Fruit fly (Drosophila melanogaster) whole organism, embryonic: ENCODE results near the gene CG32537.

Source experiments
- B-H2 ChIP-seq: fragments of 200-800 bp; sonication (Bioruptor generic); optimal IDR thresholded peaks from 2 replicates; lab custom pipeline; 2018; ENCODE audit warnings: missing biosample characterization, mild to moderate bottlenecking, missing genetic modification characterization
- BEAF-32 ChIP-seq: fragments of 200-800 bp; sonication (Bioruptor generic); optimal IDR thresholded peaks from 3 replicates; lab custom pipeline; 2017; ENCODE audit warnings: missing biosample characterization, missing genetic modification characterization, mild to moderate bottlenecking, moderate library complexity, missing genetic modification reagents
- Bgb ChIP-seq: fragments of 200-800 bp; sonication (Bioruptor generic); IDR thresholded peaks from 2 replicates; pipeline ENCODE4 v1.3.6; 2022; ENCODE audit warnings: missing biosample characterization, missing genetic modification characterization; ENCODE audit not compliant: partially characterized antibody
- CG10147 ChIP-seq: fragments of 200-800 bp; sonication (Bioruptor generic); optimal IDR thresholded peaks from 2 replicates; lab custom pipeline; 2019; ENCODE audit warnings: missing biosample characterization, mild to moderate bottlenecking, missing genetic modification characterization, moderate library complexity
- CG10321 ChIP-seq: fragments of 200-800 bp; sonication (Bioruptor generic); IDR thresholded peaks from 2 replicates; pipeline ENCODE4 v1.3.6; 2022; ENCODE audit warnings: missing biosample characterization, missing genetic modification characterization
- CG10543 ChIP-seq: fragments of 200-800 bp; sonication (Bioruptor generic); optimal IDR thresholded peaks from 3 replicates; lab custom pipeline; 2017; ENCODE audit warnings: missing biosample characterization, mild to moderate bottlenecking, missing genetic modification characterization, moderate library complexity
- CG10979 ChIP-seq: fragments of 200-800 bp; sonication (Bioruptor generic); optimal IDR thresholded peaks from 2 replicates; lab custom pipeline; 2018; ENCODE audit warnings: missing biosample characterization, mild to moderate bottlenecking, missing genetic modification characterization, moderate library complexity
- CG12219 ChIP-seq: fragments of 200-800 bp; sonication (Bioruptor generic); optimal IDR thresholded peaks from 3 replicates; lab custom pipeline; 2018; ENCODE audit warnings: missing biosample characterization, mild to moderate bottlenecking, missing genetic modification characterization
- CG13894 ChIP-seq: fragments of 200-800 bp; sonication (Bioruptor generic); optimal IDR thresholded peaks from 3 replicates; lab custom pipeline; 2018; ENCODE audit warnings: missing biosample characterization, mild to moderate bottlenecking, missing genetic modification characterization, moderate library complexity
- CG14710 ChIP-seq: fragments of 200-800 bp; sonication (Bioruptor generic); optimal IDR thresholded peaks from 3 replicates; lab custom pipeline; 2019; ENCODE audit warnings: missing biosample characterization, mild to moderate bottlenecking, missing genetic modification characterization, moderate library complexity
- CG2116 ChIP-seq: fragments of 200-800 bp; sonication (Bioruptor generic); optimal IDR thresholded peaks from 3 replicates; lab custom pipeline; 2018; ENCODE audit warnings: missing biosample characterization, mild to moderate bottlenecking, missing genetic modification characterization
- CG2712 ChIP-seq: fragments of 200-800 bp; optimal IDR thresholded peaks from 3 replicates; lab custom pipeline; 2019; ENCODE audit warnings: missing biosample characterization, mild to moderate bottlenecking, missing genetic modification characterization, moderate library complexity
- CG30403 ChIP-seq: fragments of 200-800 bp; sonication (Bioruptor generic); optimal IDR thresholded peaks from 3 replicates; lab custom pipeline; 2016; ENCODE audit warnings: missing biosample characterization, missing genetic modification characterization
- CG4282 ChIP-seq: fragments of 200-800 bp; sonication (Bioruptor generic); optimal IDR thresholded peaks from 2 replicates; lab custom pipeline; 2016; ENCODE audit warnings: missing biosample characterization, missing genetic modification characterization
- CG4617 ChIP-seq: fragments of 200-800 bp; sonication (Bioruptor generic); optimal IDR thresholded peaks from 3 replicates; lab custom pipeline; 2016; ENCODE audit warnings: missing biosample characterization, missing genetic modification characterization, borderline replicate concordance
- CG6683 ChIP-seq: fragments of 200-800 bp; sonication (Bioruptor generic); optimal IDR thresholded peaks from 2 replicates; lab custom pipeline; 2017; ENCODE audit warnings: missing biosample characterization, mild to moderate bottlenecking, missing genetic modification characterization, missing genetic modification reagents
- CG7928 ChIP-seq: fragments of 200-800 bp; sonication (Bioruptor generic); optimal IDR thresholded peaks from 2 replicates; lab custom pipeline; 2017; ENCODE audit warnings: missing biosample characterization, mild to moderate bottlenecking, missing genetic modification characterization
- CG8089 ChIP-seq: fragments of 200-800 bp; sonication (Bioruptor generic); optimal IDR thresholded peaks from 3 replicates; lab custom pipeline; 2016; ENCODE audit warnings: missing biosample characterization, missing genetic modification characterization
- CG8924 ChIP-seq: fragments of 200-800 bp; optimal IDR thresholded peaks from 3 replicates; lab custom pipeline; 2019; ENCODE audit warnings: missing biosample characterization, mild to moderate bottlenecking, missing genetic modification characterization, moderate library complexity
- Dbx ChIP-seq: fragments of 200-800 bp; sonication (Bioruptor generic); IDR thresholded peaks from 3 replicates; pipeline ENCODE4 v1.3.6; 2022; ENCODE audit warnings: missing biosample characterization, missing genetic modification characterization
- E2f2 ChIP-seq: fragments of 200-800 bp; sonication (Bioruptor generic); IDR thresholded peaks from 2 replicates; pipeline ENCODE4 v1.3.6; 2022; ENCODE audit warnings: missing biosample characterization, missing genetic modification characterization
- Fer1 ChIP-seq: fragments of 200-800 bp; sonication (Bioruptor generic); optimal IDR thresholded peaks from 2 replicates; lab custom pipeline; 2017; ENCODE audit warnings: missing biosample characterization, mild to moderate bottlenecking, missing genetic modification characterization
- HmgZ ChIP-seq: fragments of 200-800 bp; sonication (Bioruptor generic); optimal IDR thresholded peaks from 2 replicates; lab custom pipeline; 2018; ENCODE audit warnings: missing biosample characterization, mild to moderate bottlenecking, missing genetic modification characterization
- MBD-R2 ChIP-seq: fragments of 200-800 bp; sonication (Bioruptor generic); IDR thresholded peaks from 2 replicates; pipeline ENCODE4 v1.3.6; 2022; ENCODE audit warnings: missing biosample characterization, missing genetic modification characterization
- Poxn ChIP-seq: fragments of 200-800 bp; sonication (Bioruptor generic); IDR thresholded peaks from 2 replicates; pipeline ENCODE4 v1.3.6; 2022; ENCODE audit warnings: missing biosample characterization, missing genetic modification characterization
- Rfx ChIP-seq: fragments of 200-800 bp; sonication (Bioruptor generic); IDR thresholded peaks from 2 replicates; pipeline ENCODE4 v1.3.6; 2022; ENCODE audit warnings: missing biosample characterization, missing genetic modification characterization
- Rx ChIP-seq: fragments of 200-800 bp; sonication (Bioruptor generic); IDR thresholded peaks from 2 replicates; pipeline ENCODE4 v1.3.6; 2022; ENCODE audit warnings: missing biosample characterization, missing genetic modification characterization
- Scr ChIP-seq: fragments of 200-800 bp; sonication (Bioruptor generic); IDR thresholded peaks from 2 replicates; pipeline ENCODE4 v1.3.6; 2022; ENCODE audit warnings: missing biosample characterization, missing genetic modification characterization; ENCODE audit not compliant: partially characterized antibody
- Trl ChIP-seq, 3 experiments: fragments of >200 bp in 2 of 3; fragments of 200-800 bp in 1 of 3; sonication (Bioruptor generic) in 1 of 3; optimal IDR thresholded peaks; 2 replicates in 1 of 3; 3 replicates in 2 of 3; lab custom pipeline; 2016 to 2017; ENCODE audit warnings: missing biosample characterization in 1 of 3, missing genetic modification characterization in 1 of 3
- az2 ChIP-seq: fragments of 200-800 bp; sonication (Bioruptor generic); optimal IDR thresholded peaks from 3 replicates; lab custom pipeline; 2016; ENCODE audit warnings: missing biosample characterization, missing genetic modification characterization
- bigmax ChIP-seq: fragments of 200-800 bp; sonication (Bioruptor generic); optimal IDR thresholded peaks from 2 replicates; lab custom pipeline; 2018; ENCODE audit warnings: missing biosample characterization, mild to moderate bottlenecking, missing genetic modification characterization
- emc ChIP-seq: fragments of 200-800 bp; sonication (Bioruptor generic); optimal IDR thresholded peaks from 2 replicates; lab custom pipeline; 2016; ENCODE audit warnings: missing biosample characterization, missing genetic modification characterization
- grau ChIP-seq: fragments of 200-800 bp; optimal IDR thresholded peaks from 3 replicates; lab custom pipeline; 2019; ENCODE audit warnings: missing biosample characterization, mild to moderate bottlenecking, missing genetic modification characterization, moderate library complexity
- hkb ChIP-seq, 2 experiments: fragments of 200-800 bp in 1 of 2; fragments of >200 bp in 1 of 2; sonication (Bioruptor generic) in 1 of 2; IDR thresholded peaks in 1 of 2; optimal IDR thresholded peaks in 1 of 2; 2 replicates each; pipeline versions ENCODE4 v1.3.6 to Lab custom; 2017 to 2022; ENCODE audit warnings: missing biosample characterization in 1 of 2, missing genetic modification characterization in 1 of 2
- kni ChIP-seq: fragments of 200-800 bp; sonication (Bioruptor generic); optimal IDR thresholded peaks from 3 replicates; lab custom pipeline; 2017; ENCODE audit warnings: mild to moderate bottlenecking, missing biosample characterization, missing genetic modification reagents, missing genetic modification characterization
- lilli ChIP-seq: fragments of 200-800 bp; sonication (Bioruptor generic); optimal IDR thresholded peaks from 3 replicates; lab custom pipeline; 2016; ENCODE audit warnings: missing biosample characterization, missing genetic modification characterization
- nerfin-1 ChIP-seq: fragments of 200-800 bp; sonication (Bioruptor generic); optimal IDR thresholded peaks from 3 replicates; lab custom pipeline; 2019; ENCODE audit warnings: missing biosample characterization, mild to moderate bottlenecking, missing genetic modification characterization, moderate library complexity
- onecut ChIP-seq: fragments of 200-800 bp; sonication (Bioruptor generic); IDR thresholded peaks from 2 replicates; pipeline ENCODE4 v1.3.6; 2022; ENCODE audit warnings: missing biosample characterization, missing genetic modification characterization
- ranshi ChIP-seq: fragments of 200-800 bp; sonication (Bioruptor generic); IDR thresholded peaks from 2 replicates; pipeline ENCODE4 v1.3.6; 2022; ENCODE audit warnings: missing biosample characterization, missing genetic modification characterization
- rib ChIP-seq: fragments of 200-800 bp; sonication (Bioruptor generic); IDR thresholded peaks from 2 replicates; pipeline ENCODE4 v1.3.6; 2022; ENCODE audit warnings: missing biosample characterization, missing genetic modification characterization
- row ChIP-seq: fragments of 200-800 bp; sonication (Bioruptor generic); IDR thresholded peaks from 3 replicates; pipeline ENCODE4 v1.3.6; 2022; ENCODE audit warnings: missing biosample characterization, missing genetic modification characterization
- schlank ChIP-seq: fragments of 200-800 bp; sonication (Bioruptor generic); optimal IDR thresholded peaks from 2 replicates; lab custom pipeline; 2018; ENCODE audit warnings: missing biosample characterization, mild to moderate bottlenecking, missing genetic modification characterization
- seq ChIP-seq: fragments of 200-800 bp; sonication (Bioruptor generic); IDR thresholded peaks from 2 replicates; pipeline ENCODE4 v1.3.6; 2022; ENCODE audit warnings: missing biosample characterization, missing genetic modification characterization
- slbo ChIP-seq: fragments of 200-800 bp; sonication (Bioruptor generic); IDR thresholded peaks from 2 replicates; pipeline ENCODE4 v1.3.6; 2022; ENCODE audit warnings: missing biosample characterization, missing genetic modification characterization
- tin ChIP-seq: fragments of 200-800 bp; sonication (Bioruptor generic); optimal IDR thresholded peaks from 3 replicates; lab custom pipeline; 2016; ENCODE audit warnings: missing biosample characterization, missing genetic modification characterization
- trem ChIP-seq: fragments of 200-800 bp; optimal IDR thresholded peaks from 3 replicates; lab custom pipeline; 2019; ENCODE audit warnings: missing biosample characterization, mild to moderate bottlenecking, missing genetic modification characterization, moderate library complexity
- twi ChIP-seq: fragments of 200-800 bp; optimal IDR thresholded peaks from 2 replicates; lab custom pipeline; 2019; ENCODE audit warnings: missing biosample characterization, mild to moderate bottlenecking, missing genetic modification characterization, moderate library complexity
- vfl ChIP-seq: fragments of 200-800 bp; sonication (Bioruptor generic); optimal IDR thresholded peaks from 2 replicates; lab custom pipeline; 2016; ENCODE audit warnings: missing biosample characterization, missing genetic modification characterization
- vvl ChIP-seq: fragments of 200-800 bp; sonication (Bioruptor generic); IDR thresholded peaks from 2 replicates; pipeline ENCODE4 v1.3.6; 2022; ENCODE audit warnings: missing biosample characterization, missing genetic modification characterization

Gene CG32537

dm6 chrX:19268484-19269068 is 7.8 kb downstream of the CG32537 start, which contains the start of gene CG8010 (continued):
- TF ChIP-seq CG2116 (GFP tag; lab: Kevin White, UChicago) (peak; percentile 92), CG2712 (tag; lab: Kevin White, UChicago) (peak; percentile 49), Trl (optimal IDR thresholded peaks at IDR 0.05; lab: Kevin White, UChicago) (no peak), Trl (GFP tag; optimal IDR thresholded peaks at IDR 0.05; lab: Kevin White, UChicago) (peak; percentile 9), ranshi (GFP tag; lab: Robert Waterston, UW) (0 out of 2 replicates have a peak, but pooled peaks have one; percentile 34), Rx (no peak), CG14710 (tag; lab: Kevin White, UChicago) (peak; percentile 45), CG13894 (tag; lab: Kevin White, UChicago) (no peak), trem (peak; percentile 30), vfl (peak; percentile 13), grau (tag; lab: Kevin White, UChicago) (peak; percentile 39), bigmax (GFP tag; lab: Kevin White, UChicago) (no peak), CG6683 (GFP tag; lab: Kevin White, UChicago) (no peak), rib (GFP tag; lab: Robert Waterston, UW) (peak; percentile 55; the same call in 1 of the 2 replicates), Bgb (GFP tag; lab: Robert Waterston, UW) (peak; percentile 52; the same call in 1 of the 2 replicates), E2f2 (GFP tag; lab: Robert Waterston, UW) (peak; percentile 92), Dbx (GFP tag; lab: Robert Waterston, UW) (peak; percentile 33; the same call in 1 of the 3 replicates), B-H2 (GFP tag; lab: Kevin White, UChicago) (peak; percentile 21), CG4617 (peak; percentile 32), hkb (optimal IDR thresholded peaks at IDR 0.05; lab: Kevin White, UChicago) (no peak), hkb (GFP tag; IDR thresholded peaks at IDR 0.05; lab: Robert Waterston, UW) (peak; percentile 34; the same call in 1 of the 2 replicates), kni (GFP tag; lab: Kevin White, UChicago) (no peak), tin (GFP tag; lab: Kevin White, UChicago) (peak; percentile 13), Fer1 (GFP tag; lab: Kevin White, UChicago) (peak; percentile 65), lilli (GFP tag; lab: Kevin White, UChicago) (peak; percentile 41), emc (no peak), schlank (no peak), vvl (GFP tag; lab: Robert Waterston, UW) (peak; percentile 40; the same call in 1 of the 2 replicates), CG8089 (GFP tag; lab: Kevin White, UChicago) (no peak), CG10321 (GFP tag; lab: Robert Waterston, UW) (no peak), BEAF-32 (GFP tag; lab: Kevin White, UChicago) (peak; percentile 41), CG4282 (GFP tag; lab: Kevin White, UChicago) (no peak), CG10147 (GFP tag; lab: Kevin White, UChicago) (no peak), CG7928 (GFP tag; lab: Kevin White, UChicago) (peak; percentile 99), slbo (GFP tag; lab: Robert Waterston, UW) (peak; percentile 47), nerfin-1 (tag; lab: Kevin White, UChicago) (peak; percentile 14), az2 (peak; percentile 2), seq (GFP tag; lab: Robert Waterston, UW) (no peak), row (GFP tag; lab: Robert Waterston, UW) (peak; percentile 53), CG30403 (GFP tag; lab: Kevin White, UChicago) (peak; percentile 25), CG8924 (tag; lab: Kevin White, UChicago) (peak; percentile 15), HmgZ (tag; lab: Kevin White, UChicago) (peak; percentile 56), twi (tag; lab: Kevin White, UChicago) (peak; percentile 35), CG10543 (GFP tag; lab: Kevin White, UChicago) (no peak), Scr (GFP tag; lab: Robert Waterston, UW) (peak; percentile 41), CG10979 (tag; lab: Kevin White, UChicago) (peak; percentile 37), Poxn (GFP tag; lab: Robert Waterston, UW) (no peak), MBD-R2 (peak; percentile 89), onecut (0 out of 2 replicates have a peak, but pooled peaks have one; percentile 16), Rfx (GFP tag; lab: Robert Waterston, UW) (peak; percentile 57), CG12219 (GFP tag; lab: Kevin White, UChicago) (no peak)
